Fruit fly (Drosophila melanogaster): Measurements from ENCODE around the gene CG17378.

Gene CG17378

dm6 chr2L:6817493-6817892, 43.7 kb downstream of the CG17378 start (continued):
- TF ChIP-seq grn (GFP tag; optimal IDR thresholded peaks at IDR 0.05) (peak; percentile 87), hkb (optimal IDR thresholded peaks at IDR 0.05) (no peak), hkb (GFP tag; IDR thresholded peaks at IDR 0.05) (no peak), CG31441 (GFP tag; IDR thresholded peaks at IDR 0.05) (no peak), CG13894 (tag; optimal IDR thresholded peaks at IDR 0.05) (no peak), Med (GFP tag) (no peak), CG12219 (GFP tag; optimal IDR thresholded peaks at IDR 0.05) (no peak), row (GFP tag; IDR thresholded peaks at IDR 0.05) (no peak), Stat92E (GFP tag; optimal IDR thresholded peaks at IDR 0.05) (no peak), CG8290 (GFP tag; optimal IDR thresholded peaks at IDR 0.05) (no peak), CG8290 (tag; optimal IDR thresholded peaks at IDR 0.05) (peak in 1 of 2 experiments; percentile 6), bowl (GFP tag; IDR thresholded peaks at IDR 0.05) (no peak), CG32772 (GFP tag; IDR thresholded peaks at IDR 0.05) (no peak), CG18599 (GFP tag; optimal IDR thresholded peaks at IDR 0.05) (no peak), trem (tag; optimal IDR thresholded peaks at IDR 0.05) (no peak), croc (GFP tag; conservative IDR thresholded peaks at IDR 0.05) (no peak), Oaz (GFP tag; IDR thresholded peaks at IDR 0.05) (no peak), br (optimal IDR thresholded peaks at IDR 0.05) (no peak), Jarid2 (GFP tag; optimal IDR thresholded peaks at IDR 0.05) (peak; percentile 22), stc (GFP tag; IDR thresholded peaks at IDR 0.05) (0 out of 2 replicates have a peak, but pooled peaks have one; percentile 13), twi (tag; optimal IDR thresholded peaks at IDR 0.05) (no peak), CG12071 (GFP tag; optimal IDR thresholded peaks at IDR 0.05) (peak; percentile 63), Nf-YA (GFP tag; IDR thresholded peaks at IDR 0.05) (peak; percentile 99), CG3281 (GFP tag; optimal IDR thresholded peaks at IDR 0.05) (no peak), CG17385 (GFP tag; optimal IDR thresholded peaks at IDR 0.05) (no peak), CG10209 (GFP tag; optimal IDR thresholded peaks at IDR 0.05) (no peak), CHES-1-like (GFP tag; optimal IDR thresholded peaks at IDR 0.05) (no peak), yki (optimal IDR thresholded peaks at IDR 0.05) (no peak), gsb (GFP tag; IDR thresholded peaks at IDR 0.05) (no peak), crc (GFP tag; optimal IDR thresholded peaks at IDR 0.05) (no peak), rib (GFP tag; IDR thresholded peaks at IDR 0.05) (no peak), MTF-1 (GFP tag; optimal IDR thresholded peaks at IDR 0.05; ENCODE audit: borderline replicate concordance) (no peak), ewg (GFP tag; optimal IDR thresholded peaks at IDR 0.05) (peak; percentile 73), CG8388 (GFP tag; optimal IDR thresholded peaks at IDR 0.05) (no peak), Ssrp (tag; optimal IDR thresholded peaks at IDR 0.05) (no peak), cwo (GFP tag; optimal IDR thresholded peaks at IDR 0.05) (no peak), ind (GFP tag; optimal IDR thresholded peaks at IDR 0.05) (no peak), Bdp1 (GFP tag; optimal IDR thresholded peaks at IDR 0.05) (no peak), Hr51 (GFP tag; optimal IDR thresholded peaks at IDR 0.05) (no peak), mirr (GFP tag; optimal IDR thresholded peaks at IDR 0.05) (no peak), CG32532 (GFP tag; IDR thresholded peaks at IDR 0.05) (peak; percentile 22; the same call in 1 of the 2 replicates), CG17612 (GFP tag; IDR thresholded peaks at IDR 0.05) (no peak), CG30431 (GFP tag; optimal IDR thresholded peaks at IDR 0.05) (no peak), CG9876 (GFP tag; optimal IDR thresholded peaks at IDR 0.05) (no peak), Mad (GFP tag; optimal IDR thresholded peaks at IDR 0.05) (no peak), sd (tag; optimal IDR thresholded peaks at IDR 0.05) (peak; percentile 99), eve (GFP tag; optimal IDR thresholded peaks at IDR 0.05) (no peak), tap (tag; optimal IDR thresholded peaks at IDR 0.05) (no peak), ssp (GFP tag; IDR thresholded peaks at IDR 0.05) (no peak), CG15479 (GFP tag; optimal IDR thresholded peaks at IDR 0.05) (no peak), scrt (GFP tag; optimal IDR thresholded peaks at IDR 0.05) (no peak), Drgx (GFP tag; IDR thresholded peaks at IDR 0.05) (no peak), CG4854 (GFP tag; optimal IDR thresholded peaks at IDR 0.05) (no peak)
